Fruit fly (Drosophila melanogaster): ENCODE measurements around the gene CG11699.
A peak's percentile ranks its signal among the peaks of the same experiment; 100 is the strongest.

DNA sequence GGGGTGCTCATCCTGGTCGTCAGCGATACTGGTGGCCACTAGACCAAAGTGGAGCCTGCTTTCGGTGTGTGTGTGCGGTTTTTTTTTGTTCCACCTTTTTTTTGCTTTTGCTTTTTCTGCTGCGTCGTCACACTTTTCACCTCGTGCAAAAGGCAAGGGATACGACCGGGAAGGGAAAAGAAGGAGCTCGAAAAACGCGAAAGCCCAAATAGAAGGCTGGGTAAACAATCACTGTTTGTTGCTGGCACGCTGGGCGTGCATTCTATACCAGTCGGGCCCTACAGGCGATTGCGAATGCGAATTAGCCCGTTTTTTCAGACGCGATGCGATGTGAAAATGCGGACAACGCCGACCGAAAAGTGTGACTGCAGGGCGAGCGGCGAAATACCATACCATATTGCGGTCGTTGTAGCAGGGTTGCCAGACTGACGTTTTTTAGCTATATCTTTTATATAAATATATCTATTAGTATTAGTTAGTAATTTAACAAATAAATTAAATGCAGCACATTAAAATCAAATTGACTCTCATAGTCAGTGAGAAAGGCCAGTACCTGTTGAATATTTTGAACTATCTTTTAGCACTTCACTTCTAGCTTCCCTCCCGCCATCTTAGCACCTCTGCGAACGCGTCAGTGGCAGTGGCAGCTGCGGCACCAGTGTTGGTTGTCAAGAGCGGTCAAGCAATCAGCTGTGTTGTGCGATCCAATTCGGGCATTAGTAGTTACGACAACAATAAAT is at the start of gene CG11699, which contains the start of gene Polr2A:
- TF ChIP-seq Mnt (GFP tag; optimal IDR thresholded peaks at IDR 0.05): peak; percentile 85
- TF ChIP-seq tj (GFP tag; optimal IDR thresholded peaks at IDR 0.05): peak; percentile 95
- TF ChIP-seq CG7101 (tag; optimal IDR thresholded peaks at IDR 0.05): peak; percentile 73
- TF ChIP-seq Clk (GFP tag; optimal IDR thresholded peaks at IDR 0.05): peak; percentile 33
- peak; percentile 73 for TF ChIP-seq pad (GFP tag; optimal IDR thresholded peaks at IDR 0.05)

All from whole organism, adult.